Worm (Caenorhabditis elegans): ENCODE results near the gene zfp-1.

- TF ChIP-seq nhr-47 (tag; optimal IDR thresholded peaks at IDR 0.05) = no peak
- TF ChIP-seq nhr-11 (tag; optimal IDR thresholded peaks at IDR 0.05) = no peak
- TF ChIP-seq alr-1 (tag; optimal IDR thresholded peaks at IDR 0.05; ENCODE audit: borderline replicate concordance) = no peak
Measured at ce11 chrIII:8770243-8770642, 21.1 kb upstream of the zfp-1 start.
